ENCODE assay signal across 2 fruit fly cellular contexts in genomic region chr3L:15146643-15147187, dm6.
TF ChIP-seq lines count a peak whose summit lies in the region.

Gene FucTA, plus strand, starts transcription at chr3L:15147137.

- TF ChIP-seq CTCF in whole organism, embryonic (GFP tag; optimal IDR thresholded peaks at IDR 0.05; lab: Kevin White, UChicago), result no peak

TF ChIP-seq in whole organism, adult, 20 proteins besides CTCF, POLR2A, EP300 and RAD21:
- TF ChIP-seq CG33017 (tag; optimal IDR thresholded peaks at IDR 0.05; lab: Kevin White, UChicago), result no peak
- no peak for TF ChIP-seq toe (GFP tag; optimal IDR thresholded peaks at IDR 0.05; lab: Kevin White, UChicago)
- TF ChIP-seq ovo (GFP tag; optimal IDR thresholded peaks at IDR 0.05; lab: Kevin White, UChicago), result peak; percentile 25
- TF ChIP-seq CG7101 (tag; optimal IDR thresholded peaks at IDR 0.05; lab: Kevin White, UChicago), result no peak
- no peak for TF ChIP-seq Crg-1 (GFP tag; optimal IDR thresholded peaks at IDR 0.05; lab: Kevin White, UChicago)
- TF ChIP-seq cnc (optimal IDR thresholded peaks at IDR 0.05; lab: Kevin White, UChicago), result no peak
- TF ChIP-seq kay (GFP tag; lab: Kevin White, UChicago; ENCODE audit: borderline replicate concordance), result no peak
TF ChIP-seq in whole organism, adult: peak in this region for 1.

TF ChIP-seq in whole organism, embryonic, 481 proteins besides CTCF, POLR2A, EP300 and RAD21:
- TF ChIP-seq pros (GFP tag; optimal IDR thresholded peaks at IDR 0.05; lab: Kevin White, UChicago) (peak; percentile 60), pzg (GFP tag; optimal IDR thresholded peaks at IDR 0.05; lab: Kevin White, UChicago) (no peak), CG17385 (GFP tag; optimal IDR thresholded peaks at IDR 0.05; lab: Kevin White, UChicago) (peak; percentile 50), B-H2 (GFP tag; optimal IDR thresholded peaks at IDR 0.05; lab: Kevin White, UChicago) (no peak), pita (GFP tag; optimal IDR thresholded peaks at IDR 0.05; lab: Kevin White, UChicago) (peak; percentile 30), Neu2 (GFP tag; optimal IDR thresholded peaks at IDR 0.05; lab: Kevin White, UChicago; ENCODE audit: borderline replicate concordance) (no peak), Hr51 (GFP tag; optimal IDR thresholded peaks at IDR 0.05; lab: Kevin White, UChicago) (peak in 1 of 2 experiments; percentile 30), crp (GFP tag; optimal IDR thresholded peaks at IDR 0.05; lab: Kevin White, UChicago) (peak in 1 of 2 experiments; percentile 44), Atf-2 (GFP tag; optimal IDR thresholded peaks at IDR 0.05; lab: Kevin White, UChicago) (no peak), Atf6 (GFP tag; IDR thresholded peaks at IDR 0.05; lab: Robert Waterston, UW) (no peak), bsh (GFP tag; optimal IDR thresholded peaks at IDR 0.05; lab: Kevin White, UChicago) (no peak), Trl (optimal IDR thresholded peaks at IDR 0.05; lab: Kevin White, UChicago) (peak; percentile 38 to 66), Trl (GFP tag; optimal IDR thresholded peaks at IDR 0.05; lab: Kevin White, UChicago) (no peak), CG2116 (GFP tag; optimal IDR thresholded peaks at IDR 0.05; lab: Kevin White, UChicago) (no peak), phol (tag; optimal IDR thresholded peaks at IDR 0.05; lab: Kevin White, UChicago) (no peak), CG6765 (GFP tag; optimal IDR thresholded peaks at IDR 0.05; lab: Kevin White, UChicago) (no peak), seq (GFP tag; IDR thresholded peaks at IDR 0.05; lab: Robert Waterston, UW) (peak; percentile 63), CG15479 (GFP tag; optimal IDR thresholded peaks at IDR 0.05; lab: Kevin White, UChicago) (peak; percentile 12), CG6254 (GFP tag; optimal IDR thresholded peaks at IDR 0.05; lab: Kevin White, UChicago) (no peak), mirr (GFP tag; optimal IDR thresholded peaks at IDR 0.05; lab: Kevin White, UChicago) (no peak), CG17359 (tag; optimal IDR thresholded peaks at IDR 0.05; lab: Kevin White, UChicago) (no peak), CG5180 (GFP tag; optimal IDR thresholded peaks at IDR 0.05; lab: Kevin White, UChicago) (no peak), lilli (GFP tag; optimal IDR thresholded peaks at IDR 0.05; lab: Kevin White, UChicago) (no peak), CG4820 (GFP tag; optimal IDR thresholded peaks at IDR 0.05; lab: Kevin White, UChicago) (no peak), ewg (GFP tag; optimal IDR thresholded peaks at IDR 0.05; lab: Kevin White, UChicago) (peak; percentile 81)
TF ChIP-seq in whole organism, embryonic: peak in this region for 9.
